Fruit fly (Drosophila melanogaster) whole organism, embryonic: Measurements from ENCODE around the gene Usp14.

Experiments
- Aef1 ChIP-seq: fragments of 200-800 bp; sonication (Bioruptor generic); IDR thresholded peaks from 3 replicates; pipeline ENCODE4 v1.3.6; 2022; ENCODE audit warnings: missing biosample characterization, missing genetic modification characterization
- Awh ChIP-seq: fragments of 200-800 bp; sonication (Bioruptor generic); IDR thresholded peaks from 2 replicates; pipeline ENCODE4, ENCODE4 v1.3.6; 2022; ENCODE audit warnings: missing biosample characterization, missing genetic modification characterization
- C15 ChIP-seq: fragments of 200-800 bp; sonication (Bioruptor generic); IDR thresholded peaks from 3 replicates; pipeline ENCODE4 v1.3.6; 2022; ENCODE audit warnings: missing biosample characterization, missing genetic modification characterization
- CG10147 ChIP-seq: fragments of 200-800 bp; sonication (Bioruptor generic); optimal IDR thresholded peaks from 2 replicates; lab custom pipeline; 2019; ENCODE audit warnings: missing biosample characterization, mild to moderate bottlenecking, missing genetic modification characterization, moderate library complexity
- CG1233 ChIP-seq: fragments of 200-800 bp; sonication (Bioruptor generic); optimal IDR thresholded peaks from 4 replicates; lab custom pipeline; 2018; ENCODE audit warnings: missing biosample characterization, mild to moderate bottlenecking, missing genetic modification characterization
- CG14014 ChIP-seq: fragments of 200-800 bp; sonication (Bioruptor generic); IDR thresholded peaks from 2 replicates; pipeline ENCODE4 v1.3.6; 2022; ENCODE audit warnings: missing biosample characterization, missing genetic modification characterization
- CG18764 ChIP-seq: fragments of 200-800 bp; sonication (Bioruptor generic); optimal IDR thresholded peaks from 3 replicates; lab custom pipeline; 2016; ENCODE audit warnings: missing biosample characterization, missing genetic modification characterization
- CG2875 ChIP-seq: fragments of 200-800 bp; sonication (Bioruptor generic); optimal IDR thresholded peaks from 2 replicates; lab custom pipeline; 2017; ENCODE audit warnings: missing biosample characterization, mild to moderate bottlenecking, missing genetic modification characterization, missing genetic modification reagents
- CG30431 ChIP-seq: fragments of 200-800 bp; sonication (Bioruptor generic); optimal IDR thresholded peaks from 2 replicates; lab custom pipeline; 2017; ENCODE audit warnings: missing biosample characterization, missing genetic modification characterization
- CG32772 ChIP-seq: fragments of 200-800 bp; sonication (Bioruptor generic); IDR thresholded peaks from 2 replicates; pipeline ENCODE4 v1.3.6; 2022; ENCODE audit warnings: missing biosample characterization, missing genetic modification characterization
- CG34224 ChIP-seq: fragments of 200-800 bp; sonication (Bioruptor generic); IDR thresholded peaks from 3 replicates; pipeline ENCODE4 v1.3.6; 2022; ENCODE audit warnings: missing biosample characterization, missing genetic modification characterization; ENCODE audit not compliant: partially characterized antibody
- CG4360 ChIP-seq: fragments of 200-800 bp; sonication (Bioruptor generic); IDR thresholded peaks from 2 replicates; pipeline ENCODE4 v1.3.6; 2022; ENCODE audit warnings: missing biosample characterization, missing genetic modification characterization
- CG4617 ChIP-seq: fragments of 200-800 bp; sonication (Bioruptor generic); optimal IDR thresholded peaks from 3 replicates; lab custom pipeline; 2016; ENCODE audit warnings: missing biosample characterization, missing genetic modification characterization, borderline replicate concordance
- CG6854 ChIP-seq: fragments of 200-800 bp; sonication (Bioruptor generic); optimal IDR thresholded peaks from 3 replicates; lab custom pipeline; 2017; ENCODE audit warnings: missing biosample characterization, mild to moderate bottlenecking, missing genetic modification characterization
- CG9215 ChIP-seq: fragments of 200-800 bp; sonication (Bioruptor generic); IDR thresholded peaks from 2 replicates; pipeline ENCODE4 v1.3.6; 2022; ENCODE audit warnings: missing biosample characterization, missing genetic modification characterization
- CG9727 ChIP-seq: fragments of 200-800 bp; sonication (Bioruptor generic); optimal IDR thresholded peaks from 3 replicates; lab custom pipeline; 2017; ENCODE audit warnings: missing biosample characterization, mild to moderate bottlenecking, missing genetic modification characterization
- CG9797 ChIP-seq: fragments of 200-800 bp; sonication (Bioruptor generic); optimal IDR thresholded peaks from 3 replicates; lab custom pipeline; 2018; ENCODE audit warnings: missing biosample characterization, mild to moderate bottlenecking, missing genetic modification characterization
- E2f2 ChIP-seq: fragments of 200-800 bp; sonication (Bioruptor generic); IDR thresholded peaks from 2 replicates; pipeline ENCODE4 v1.3.6; 2022; ENCODE audit warnings: missing biosample characterization, missing genetic modification characterization
- Ets97D ChIP-seq: fragments of 200-800 bp; sonication (Bioruptor generic); optimal IDR thresholded peaks from 3 replicates; lab custom pipeline; 2016; ENCODE audit warnings: missing biosample characterization, missing genetic modification characterization
- HLHmδ ChIP-seq: fragments of 200-800 bp; sonication (Bioruptor generic); optimal IDR thresholded peaks from 2 replicates; lab custom pipeline; 2018; ENCODE audit warnings: missing biosample characterization, mild to moderate bottlenecking, missing genetic modification characterization, moderate library complexity
- Hr78 ChIP-seq, 2 experiments: fragments of 200-800 bp in 1 of 2; fragments of >200 bp in 1 of 2; sonication (Bioruptor generic) in 1 of 2; optimal IDR thresholded peaks; 2 replicates each; lab custom pipeline; 2017 to 2019; ENCODE audit warnings: missing biosample characterization in 2 of 2, missing genetic modification characterization in 2 of 2, mild to moderate bottlenecking in 1 of 2, moderate library complexity in 1 of 2
- MBD-R2 ChIP-seq: fragments of 200-800 bp; sonication (Bioruptor generic); IDR thresholded peaks from 2 replicates; pipeline ENCODE4 v1.3.6; 2022; ENCODE audit warnings: missing biosample characterization, missing genetic modification characterization
- Neu2 ChIP-seq: fragments of 200-800 bp; sonication (Bioruptor generic); optimal IDR thresholded peaks from 3 replicates; lab custom pipeline; 2016; ENCODE audit warnings: missing biosample characterization, missing genetic modification characterization, borderline replicate concordance
- Ravus ChIP-seq: fragments of 200-800 bp; sonication (Bioruptor generic); IDR thresholded peaks from 2 replicates; pipeline ENCODE4 v1.3.6; 2022; ENCODE audit warnings: missing biosample characterization, missing genetic modification characterization
- Sin3A ChIP-seq: fragments of >200 bp; optimal IDR thresholded peaks from 2 replicates; lab custom pipeline; 2018
- Sry-β ChIP-seq: fragments of 200-800 bp; sonication (Bioruptor generic); optimal IDR thresholded peaks from 2 replicates; lab custom pipeline; 2018; ENCODE audit warnings: missing biosample characterization, mild to moderate bottlenecking, missing genetic modification characterization, moderate library complexity
- Trl ChIP-seq, 3 experiments: fragments of >200 bp in 2 of 3; fragments of 200-800 bp in 1 of 3; sonication (Bioruptor generic) in 1 of 3; optimal IDR thresholded peaks; 2 replicates in 1 of 3; 3 replicates in 2 of 3; lab custom pipeline; 2016 to 2017; ENCODE audit warnings: missing biosample characterization in 1 of 3, missing genetic modification characterization in 1 of 3
- YL-1 ChIP-seq: fragments of 200-800 bp; sonication (Bioruptor generic); optimal IDR thresholded peaks from 3 replicates; lab custom pipeline; 2017; ENCODE audit warnings: missing biosample characterization, mild to moderate bottlenecking, missing genetic modification characterization
- abd-A ChIP-seq: fragments of 200-800 bp; sonication (Bioruptor generic); optimal IDR thresholded peaks from 3 replicates; lab custom pipeline; 2019; ENCODE audit warnings: missing biosample characterization, mild to moderate bottlenecking, missing genetic modification characterization, moderate library complexity
- ac ChIP-seq: fragments of 200-800 bp; sonication (Bioruptor generic); optimal IDR thresholded peaks from 3 replicates; lab custom pipeline; 2017; ENCODE audit warnings: missing biosample characterization, mild to moderate bottlenecking, missing genetic modification characterization
- al ChIP-seq: fragments of 200-800 bp; sonication (Bioruptor generic); IDR thresholded peaks from 2 replicates; pipeline ENCODE4 v1.3.6; 2022; ENCODE audit warnings: missing biosample characterization, missing genetic modification characterization
- bigmax ChIP-seq: fragments of 200-800 bp; sonication (Bioruptor generic); optimal IDR thresholded peaks from 2 replicates; lab custom pipeline; 2018; ENCODE audit warnings: missing biosample characterization, mild to moderate bottlenecking, missing genetic modification characterization
- chinmo ChIP-seq: fragments of 200-800 bp; sonication (Bioruptor generic); IDR thresholded peaks from 4 replicates; pipeline ENCODE4 v1.3.6; 2022; ENCODE audit warnings: missing biosample characterization, missing genetic modification characterization; ENCODE audit not compliant: partially characterized antibody
- fd64A ChIP-seq: fragments of 200-800 bp; sonication (Bioruptor generic); optimal IDR thresholded peaks from 3 replicates; lab custom pipeline; 2018; ENCODE audit warnings: missing biosample characterization, mild to moderate bottlenecking, missing genetic modification characterization
- gfzf ChIP-seq: fragments of 200-800 bp; sonication (Bioruptor generic); optimal IDR thresholded peaks from 2 replicates; lab custom pipeline; 2016; ENCODE audit warnings: missing biosample characterization, mild to moderate bottlenecking, missing genetic modification characterization, moderate library complexity
- her ChIP-seq: fragments of 200-800 bp; sonication (Bioruptor generic); optimal IDR thresholded peaks from 2 replicates; lab custom pipeline; 2016; ENCODE audit warnings: missing biosample characterization, missing genetic modification characterization
- hkb ChIP-seq, 2 experiments: fragments of 200-800 bp in 1 of 2; fragments of >200 bp in 1 of 2; sonication (Bioruptor generic) in 1 of 2; IDR thresholded peaks in 1 of 2; optimal IDR thresholded peaks in 1 of 2; 2 replicates each; pipeline versions ENCODE4 v1.3.6 to Lab custom; 2017 to 2022; ENCODE audit warnings: missing biosample characterization in 1 of 2, missing genetic modification characterization in 1 of 2
- knrl ChIP-seq: fragments of 200-800 bp; sonication (Bioruptor generic); IDR thresholded peaks from 3 replicates; pipeline ENCODE4 v1.3.6; 2022; ENCODE audit warnings: missing biosample characterization, missing genetic modification characterization; ENCODE audit not compliant: partially characterized antibody
- lilli ChIP-seq: fragments of 200-800 bp; sonication (Bioruptor generic); optimal IDR thresholded peaks from 3 replicates; lab custom pipeline; 2016; ENCODE audit warnings: missing biosample characterization, missing genetic modification characterization
- pfk ChIP-seq: fragments of 200-800 bp; sonication (Bioruptor generic); optimal IDR thresholded peaks from 2 replicates; lab custom pipeline; 2018; ENCODE audit warnings: missing biosample characterization, mild to moderate bottlenecking, missing genetic modification characterization, moderate library complexity
- phol ChIP-seq: fragments of 200-800 bp; sonication (Bioruptor generic); optimal IDR thresholded peaks from 3 replicates; lab custom pipeline; 2018; ENCODE audit warnings: missing biosample characterization, mild to moderate bottlenecking, missing genetic modification characterization, moderate library complexity
- pita ChIP-seq: fragments of 200-800 bp; sonication (Bioruptor generic); optimal IDR thresholded peaks from 2 replicates; lab custom pipeline; 2017; ENCODE audit warnings: missing biosample characterization, mild to moderate bottlenecking, missing genetic modification characterization
- pzg ChIP-seq: fragments of 200-800 bp; sonication (Bioruptor generic); optimal IDR thresholded peaks from 3 replicates; lab custom pipeline; 2018; ENCODE audit warnings: missing biosample characterization, mild to moderate bottlenecking, missing genetic modification characterization, moderate library complexity
- sens ChIP-seq: fragments of 200-800 bp; sonication (Bioruptor generic); peaks from one replicate; lab custom pipeline; 2016; ENCODE audit warnings: missing biosample characterization, missing genetic modification characterization
- stwl ChIP-seq: fragments of 200-800 bp; sonication (Bioruptor generic); optimal IDR thresholded peaks from 3 replicates; lab custom pipeline; 2018; ENCODE audit warnings: missing biosample characterization, mild to moderate bottlenecking, missing genetic modification characterization, moderate library complexity
- ttk ChIP-seq: fragments of 200-800 bp; sonication (Bioruptor generic); IDR thresholded peaks from 2 replicates; pipeline ENCODE4 v2.1.2; 2022; ENCODE audit warnings: missing biosample characterization, missing genetic modification characterization
- unpg ChIP-seq: fragments of 200-800 bp; sonication (Bioruptor generic); optimal IDR thresholded peaks from 3 replicates; lab custom pipeline; 2018; ENCODE audit warnings: missing biosample characterization, mild to moderate bottlenecking, missing genetic modification characterization, moderate library complexity
- wek ChIP-seq: fragments of 200-800 bp; sonication (Bioruptor generic); optimal IDR thresholded peaks from 3 replicates; lab custom pipeline; 2018; ENCODE audit warnings: missing biosample characterization, mild to moderate bottlenecking, missing genetic modification characterization, moderate library complexity
- zfh1 ChIP-seq: fragments of 200-800 bp; sonication (Bioruptor generic); IDR thresholded peaks from 3 replicates; pipeline ENCODE4 v1.3.6; 2022; ENCODE audit warnings: missing biosample characterization, missing genetic modification characterization

Usp14 gene

dm6 chr2L:10268688-10269087, 45.5 kb downstream of the Usp14 start, which contains the start of gene CG4957 (continued):
- TF ChIP-seq CG34224 (GFP tag; lab: Robert Waterston, UW) (0 out of 3 replicates have a peak, but pooled peaks have one; percentile 14), Neu2 (GFP tag; lab: Kevin White, UChicago) (no peak), CG10147 (no peak), Ets97D (GFP tag; lab: Kevin White, UChicago) (peak; percentile 14), stwl (tag; lab: Kevin White, UChicago) (peak; percentile 30), Trl (optimal IDR thresholded peaks at IDR 0.05; lab: Kevin White, UChicago) (no peak), Trl (GFP tag; optimal IDR thresholded peaks at IDR 0.05; lab: Kevin White, UChicago) (no peak), gfzf (GFP tag; lab: Kevin White, UChicago) (peak; percentile 70), her (GFP tag; lab: Kevin White, UChicago) (no peak), sens (GFP tag; lab: Kevin White, UChicago) (peak; percentile 53), hkb (optimal IDR thresholded peaks at IDR 0.05; lab: Kevin White, UChicago) (no peak), hkb (GFP tag; IDR thresholded peaks at IDR 0.05; lab: Robert Waterston, UW) (no peak), CG2875 (no peak), chinmo (GFP tag; lab: Robert Waterston, UW) (0 out of 4 replicates have a peak, but pooled peaks have one; percentile 25), Awh (GFP tag; lab: Robert Waterston, UW) (no peak)

DNA sequence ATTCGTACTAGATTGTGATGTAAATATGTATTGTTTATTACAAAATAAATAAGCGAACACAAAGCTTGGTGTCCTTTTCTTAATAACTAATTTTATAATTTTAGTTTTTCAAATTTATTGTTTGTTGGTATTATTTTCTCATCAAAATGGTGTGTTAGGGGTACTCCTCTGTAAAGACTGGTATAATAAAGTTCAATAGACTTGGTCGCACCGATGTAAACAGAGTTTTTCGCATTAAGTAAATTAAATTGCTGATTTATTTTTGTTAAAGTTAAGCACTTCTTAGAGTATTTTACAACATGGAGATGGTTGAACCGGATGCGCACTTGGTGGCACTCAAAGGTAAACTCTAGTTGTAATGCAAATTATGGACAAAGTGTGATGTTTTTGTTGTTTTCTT, 47.7 kb downstream of the Usp14 start, which contains the start of gene CG4953:
CG4953 (plus strand) TSS at position 193 of the 400 bp plus-strand sequence.
- no peak for TF ChIP-seq C15 (GFP tag; lab: Robert Waterston, UW)
- no peak for TF ChIP-seq fd64A
- TF ChIP-seq Hr78 (GFP tag; optimal IDR thresholded peaks at IDR 0.05; lab: Kevin White, UChicago), result no peak
- TF ChIP-seq Ravus (GFP tag; lab: Robert Waterston, UW), result no peak
- TF ChIP-seq E2f2 (GFP tag; lab: Robert Waterston, UW), result peak; percentile 26; the same call in 1 of the 2 replicates
- TF ChIP-seq CG18764, result no peak
- TF ChIP-seq CG1233, result no peak
- TF ChIP-seq CG9727 (GFP tag; lab: Kevin White, UChicago), result no peak
- TF ChIP-seq MBD-R2 (GFP tag; lab: Robert Waterston, UW), result peak; percentile 66
- TF ChIP-seq CG14014 (GFP tag; lab: Robert Waterston, UW), result no peak
- peak; percentile 25 for TF ChIP-seq CG4617 (GFP tag; lab: Kevin White, UChicago)
- peak; percentile 22 for TF ChIP-seq pfk
- peak; percentile 18 for TF ChIP-seq CG9797
- TF ChIP-seq ac (GFP tag; lab: Kevin White, UChicago), result no peak
- TF ChIP-seq CG4360 (GFP tag; lab: Robert Waterston, UW), result no peak
- TF ChIP-seq YL-1 (GFP tag; lab: Kevin White, UChicago), result no peak
- TF ChIP-seq lilli (GFP tag; lab: Kevin White, UChicago), result no peak
- no peak for TF ChIP-seq Aef1
- TF ChIP-seq CG30431 (GFP tag; lab: Kevin White, UChicago), result no peak
- TF ChIP-seq ttk, result no peak
- no peak for TF ChIP-seq knrl (GFP tag; lab: Robert Waterston, UW)
- no peak for TF ChIP-seq Ets97D (GFP tag; lab: Kevin White, UChicago)
- no peak for TF ChIP-seq Sin3A (lab: Kevin White, UChicago)
- TF ChIP-seq pita (GFP tag; lab: Kevin White, UChicago), result no peak
- peak; percentile 44 for TF ChIP-seq pzg (GFP tag; lab: Kevin White, UChicago)
- no peak for TF ChIP-seq CG6854 (GFP tag; lab: Kevin White, UChicago)
- no peak for TF ChIP-seq abd-A (tag; lab: Kevin White, UChicago)
- TF ChIP-seq bigmax (GFP tag; lab: Kevin White, UChicago), result no peak
- no peak for TF ChIP-seq CG32772 (GFP tag; lab: Robert Waterston, UW)
- TF ChIP-seq zfh1 (GFP tag; lab: Robert Waterston, UW), result no peak
- peak; percentile 93 for TF ChIP-seq wek (GFP tag; lab: Kevin White, UChicago)
- no peak for TF ChIP-seq al (GFP tag; lab: Robert Waterston, UW)
- no peak for TF ChIP-seq CG9215 (GFP tag; lab: Robert Waterston, UW)
- no peak for TF ChIP-seq unpg (GFP tag; lab: Kevin White, UChicago)
- no peak for TF ChIP-seq Sry-β (GFP tag; lab: Kevin White, UChicago)
- no peak for TF ChIP-seq HLHmδ (GFP tag; lab: Kevin White, UChicago)
- TF ChIP-seq phol (tag; lab: Kevin White, UChicago), result peak; percentile 0
